Fruit fly (Drosophila melanogaster): ENCODE data around the gene Dhc64C.

- TF ChIP-seq D1 (tag; optimal IDR thresholded peaks at IDR 0.05), result no peak
- TF ChIP-seq CG34367 (tag; optimal IDR thresholded peaks at IDR 0.05), result no peak
- TF ChIP-seq CG10348 (GFP tag; IDR thresholded peaks at IDR 0.05), result no peak
- no peak for TF ChIP-seq CG8301 (tag; optimal IDR thresholded peaks at IDR 0.05)
- no peak for TF ChIP-seq EcR (GFP tag; optimal IDR thresholded peaks at IDR 0.05)
- TF ChIP-seq CG32121 (GFP tag; IDR thresholded peaks at IDR 0.05), result no peak
- TF ChIP-seq CG17806 (tag; optimal IDR thresholded peaks at IDR 0.05), result no peak
- TF ChIP-seq CG15710 (tag; optimal IDR thresholded peaks at IDR 0.05), result no peak
- TF ChIP-seq rn (GFP tag; IDR thresholded peaks at IDR 0.05), result no peak
- no peak for TF ChIP-seq Snoo (tag; optimal IDR thresholded peaks at IDR 0.05)
Measured at dm6 chr3L:4842710-4843109, 17.2 kb upstream of the Dhc64C start.
